Worm (Caenorhabditis elegans): ENCODE results near the gene T05A8.11.

Gene T05A8.11

DNA sequence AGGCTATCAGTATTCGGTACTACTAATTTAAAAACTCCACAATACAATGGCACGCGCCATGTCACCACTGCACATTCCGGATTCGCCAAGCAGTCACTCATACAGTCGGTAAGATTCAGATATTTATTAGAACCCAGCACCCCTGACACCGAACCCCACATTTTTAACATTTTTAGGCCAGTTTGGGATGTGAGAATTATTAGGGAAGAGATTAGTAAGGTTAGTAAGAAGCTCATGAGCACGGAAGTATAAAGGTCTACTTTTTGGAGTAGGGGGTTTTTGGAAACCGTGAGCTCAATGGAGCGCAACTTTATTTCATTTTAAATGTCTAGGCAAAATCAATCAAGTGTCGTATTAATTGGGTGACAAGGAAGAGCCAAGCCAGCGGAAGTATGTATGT lies 32.5 kb upstream of the T05A8.11 start, which contains the start of gene F29A7.8:
TSS of gene F29A7.8 (minus strand) at position 101 of the 400 bp plus-strand sequence.
- TF ChIP-seq attf-3 (GFP tag; conservative IDR thresholded peaks at IDR 0.05) (no peak), B0336.3 (GFP tag; IDR thresholded peaks at IDR 0.05) (no peak)

DNA sequence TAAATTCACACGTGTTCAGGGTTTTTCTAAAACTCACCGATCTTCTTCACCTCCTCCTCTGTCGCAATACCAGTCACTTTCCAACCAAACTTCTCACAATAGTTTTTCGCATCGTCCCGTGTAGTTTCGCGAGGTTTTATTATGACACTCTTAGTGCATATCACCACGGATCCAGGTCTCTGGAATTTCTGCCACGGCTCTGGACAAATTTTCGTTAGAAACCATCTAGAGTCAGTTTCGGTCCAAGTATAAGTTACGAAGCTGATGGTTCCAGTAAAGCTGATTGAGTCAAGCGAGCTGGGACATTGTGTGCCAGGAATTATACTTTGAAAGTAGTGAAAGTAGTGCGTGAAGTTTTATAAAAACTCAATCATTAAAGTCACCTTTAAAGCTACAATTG lies 30.9 kb upstream of the T05A8.11 start:
- TF ChIP-seq B0336.3 (GFP tag; IDR thresholded peaks at IDR 0.05) = no peak

DNA sequence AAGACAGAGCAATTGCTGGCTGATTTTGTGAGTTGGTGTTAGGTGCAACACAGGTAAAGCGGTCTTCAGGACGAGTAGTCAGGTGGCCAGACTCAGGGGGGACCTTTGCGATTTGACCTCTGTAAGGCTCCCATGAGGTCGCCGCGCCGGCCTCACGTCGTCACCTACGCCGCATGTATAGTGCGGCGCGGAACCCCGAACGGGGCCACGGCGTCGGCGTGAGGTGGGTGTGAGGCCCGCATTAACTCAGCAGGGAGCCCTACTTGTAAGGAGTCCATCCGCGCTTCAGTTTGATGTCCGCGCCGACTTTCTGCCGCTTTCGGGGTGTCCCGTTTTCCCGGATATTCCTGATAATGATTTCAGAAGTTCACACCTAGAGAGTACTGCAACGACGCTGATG lies 29.1 kb upstream of the T05A8.11 start:
- peak; percentile 52; the same call in 1 of the 2 replicates for TF ChIP-seq egrh-3 (GFP tag; IDR thresholded peaks at IDR 0.05)
- TF ChIP-seq unc-62 (GFP tag; optimal IDR thresholded peaks at IDR 0.05) = no peak
- TF ChIP-seq lin-26 (GFP tag; IDR thresholded peaks at IDR 0.05) = 0 out of 2 replicates have a peak, but pooled peaks have one; percentile 4
- TF ChIP-seq zfh-2 (GFP tag; conservative IDR thresholded peaks at IDR 0.05) = peak; percentile 73
- no peak for TF ChIP-seq Y53F4B.3 (GFP tag; IDR thresholded peaks at IDR 0.05)

DNA sequence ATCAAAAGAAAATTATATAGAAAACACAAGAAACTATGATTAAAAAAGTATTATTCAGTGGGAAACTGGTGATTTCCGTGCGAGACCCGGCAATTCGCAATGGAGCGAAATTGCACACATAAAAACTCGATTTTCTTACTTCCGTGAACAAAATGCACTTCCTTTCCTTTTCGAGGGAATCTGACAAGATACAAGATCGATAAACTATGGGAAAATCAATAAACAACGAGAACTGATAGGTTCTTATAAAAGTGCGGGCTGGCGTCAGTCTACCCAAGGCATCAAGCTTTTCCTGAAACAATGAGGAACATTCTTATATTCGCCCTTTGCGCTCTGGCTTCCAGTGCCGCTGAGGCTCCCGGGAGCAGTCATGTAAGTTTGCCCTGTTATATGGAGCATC lies 27.5 kb upstream of the T05A8.11 start, which contains the start of gene F29A7.3:
TSS of gene F29A7.3 (plus strand) at position 301 of the 400 bp plus-strand sequence.
- TF ChIP-seq repo-1 (tag; optimal IDR thresholded peaks at IDR 0.05) (no peak), Y53G8AR.9 (GFP tag; conservative IDR thresholded peaks at IDR 0.05) (no peak), F57A8.1 (GFP tag; optimal IDR thresholded peaks at IDR 0.05) (no peak), ceh-79 (tag; optimal IDR thresholded peaks at IDR 0.05) (no peak), lin-40 (tag; optimal IDR thresholded peaks at IDR 0.05) (no peak), F23B12.7 (tag; optimal IDR thresholded peaks at IDR 0.05; ENCODE audit: insufficient read depth) (no peak), cebp-1 (GFP tag; IDR thresholded peaks at IDR 0.05) (no peak), cebp-1 (tag; optimal IDR thresholded peaks at IDR 0.05) (no peak), madf-6 (GFP tag; IDR thresholded peaks at IDR 0.05) (no peak), mcd-1 (GFP tag; IDR thresholded peaks at IDR 0.05) (no peak), ztf-25 (GFP tag; IDR thresholded peaks at IDR 0.05) (no peak), egl-44 (GFP tag; IDR thresholded peaks at IDR 0.05) (no peak), rcor-1 (GFP tag; IDR thresholded peaks at IDR 0.05) (no peak), hmg-20 (GFP tag; IDR thresholded peaks at IDR 0.05) (no peak)

DNA sequence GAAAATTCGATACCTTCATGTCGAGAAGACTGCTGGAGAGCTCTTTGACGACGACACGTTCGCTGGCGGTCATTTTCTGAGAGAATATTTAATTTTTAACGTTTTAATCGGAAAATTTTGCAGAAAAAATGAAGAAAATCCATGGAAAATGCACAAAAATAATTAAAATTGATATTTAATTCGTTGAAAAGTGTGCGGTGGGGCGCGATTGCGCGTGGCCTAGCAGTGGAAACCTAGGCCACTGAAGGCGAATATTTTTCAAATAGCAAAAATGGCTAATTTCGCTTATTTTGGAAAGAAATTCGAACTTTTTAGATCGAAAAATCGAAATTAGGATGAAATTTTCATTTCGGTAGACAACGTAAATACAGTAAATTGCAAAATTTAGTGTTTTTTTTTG lies 27.1 kb upstream of the T05A8.11 start, which contains the start of gene F29A7.6:
TSS of gene F29A7.6 (minus strand) at position 76 of the 400 bp plus-strand sequence.
- TF ChIP-seq rcor-1 (GFP tag; IDR thresholded peaks at IDR 0.05) (peak; percentile 35; the same call in 1 of the 2 replicates), ztf-18 (tag; optimal IDR thresholded peaks at IDR 0.05) (no peak), aptf-3 (GFP tag; IDR thresholded peaks at IDR 0.05) (no peak), Y95B8A.8 (GFP tag; IDR thresholded peaks at IDR 0.05) (no peak), madf-8 (GFP tag; conservative IDR thresholded peaks at IDR 0.05) (peak; percentile 23), sptf-2 (GFP tag; optimal IDR thresholded peaks at IDR 0.05) (no peak), ceh-27 (GFP tag; optimal IDR thresholded peaks at IDR 0.05) (peak; percentile 54), madf-3 (GFP tag; IDR thresholded peaks at IDR 0.05) (no peak), F33H1.4 (GFP tag; IDR thresholded peaks at IDR 0.05) (peak; percentile 36; the same call in 1 of the 2 replicates), snpc-1.1 (tag; optimal IDR thresholded peaks at IDR 0.05; ENCODE audit: insufficient read depth) (peak; percentile 5), pha-4 (tag; optimal IDR thresholded peaks at IDR 0.05) (no peak), aptf-2 (GFP tag; conservative IDR thresholded peaks at IDR 0.05) (peak; percentile 54; the same call in 1 of the 2 replicates), K12H6.12 (tag; optimal IDR thresholded peaks at IDR 0.05) (peak; percentile 31), ztf-26 (tag; optimal IDR thresholded peaks at IDR 0.05) (no peak), F23B12.7 (tag; optimal IDR thresholded peaks at IDR 0.05; ENCODE audit: insufficient read depth) (no peak), F52B5.7 (tag; optimal IDR thresholded peaks at IDR 0.05) (no peak), bed-2 (GFP tag; IDR thresholded peaks at IDR 0.05) (0 out of 2 replicates have a peak, but pooled peaks have one; percentile 55), dox-1 (GFP tag; IDR thresholded peaks at IDR 0.05) (peak; percentile 63; the same call in 1 of the 2 replicates), unc-130 (GFP tag; optimal IDR thresholded peaks at IDR 0.05) (peak; percentile 35), attf-3 (GFP tag; conservative IDR thresholded peaks at IDR 0.05) (no peak), ceh-79 (tag; optimal IDR thresholded peaks at IDR 0.05) (no peak), attf-5 (GFP tag; optimal IDR thresholded peaks at IDR 0.05) (peak; percentile 66), ceh-100 (GFP tag; IDR thresholded peaks at IDR 0.05) (peak; percentile 38), egl-18 (GFP tag; IDR thresholded peaks at IDR 0.05) (no peak), K11D2.4 (GFP tag; IDR thresholded peaks at IDR 0.05) (no peak)
